Worm (Caenorhabditis elegans) whole organism, early embryonic: ENCODE data around the gene F21D5.6.

Experiments used
- B0310.2 ChIP-seq: sonication (generic microtip); optimal IDR thresholded peaks from 2 replicates; lab custom pipeline; 2016; ENCODE audit warnings: mild to moderate bottlenecking, missing genetic modification characterization, missing compliant biosample characterization
- F13C5.2 ChIP-seq: sonication (generic microtip); optimal IDR thresholded peaks from 2 replicates; lab custom pipeline; 2017; ENCODE audit warnings: mild to moderate bottlenecking, missing genetic modification characterization, inconsistent platforms, missing compliant biosample characterization
- aly-1 ChIP-seq: sonication (generic microtip); optimal IDR thresholded peaks from 2 replicates; lab custom pipeline; 2016; ENCODE audit warnings: missing genetic modification characterization, missing compliant biosample characterization
- ama-1 ChIP-seq: fragments of 150-350 bp; optimal IDR thresholded peaks from 2 replicates; lab custom pipeline; 2014
- ceh-13 ChIP-seq: fragments of 200-800 bp; sonication (Bioruptor generic); optimal IDR thresholded peaks from 2 replicates; lab custom pipeline; 2018; ENCODE audit warnings: mild to moderate bottlenecking, missing genetic modification characterization, missing compliant biosample characterization
- ceh-36 ChIP-seq: sonication (generic microtip); optimal IDR thresholded peaks from 2 replicates; lab custom pipeline; 2016; ENCODE audit warnings: missing genetic modification characterization, inconsistent platforms, missing compliant biosample characterization
- ets-7 ChIP-seq: sonication (generic microtip); optimal IDR thresholded peaks from 2 replicates; lab custom pipeline; 2016; ENCODE audit warnings: missing genotype, missing genetic modification characterization, missing compliant biosample characterization
- flt-1 ChIP-seq: fragments of 200-800 bp; sonication (Bioruptor generic); IDR thresholded peaks from 2 replicates; pipeline ENCODE4 v1.3.6; 2022; ENCODE audit warnings: missing genetic modification characterization, missing compliant biosample characterization
- hmbx-1 ChIP-seq: sonication (generic microtip); optimal IDR thresholded peaks from 2 replicates; lab custom pipeline; 2016; ENCODE audit warnings: mild to moderate bottlenecking, missing genetic modification characterization, missing compliant biosample characterization
- hmg-4 ChIP-seq: fragments of 200-800 bp; sonication (Bioruptor generic); optimal IDR thresholded peaks from 2 replicates; lab custom pipeline; 2018; ENCODE audit warnings: mild to moderate bottlenecking, missing genetic modification characterization, missing compliant biosample characterization
- hnd-1 ChIP-seq: sonication (generic microtip); optimal IDR thresholded peaks from 2 replicates; lab custom pipeline; 2016; ENCODE audit warnings: missing genetic modification characterization, missing compliant biosample characterization
- pes-1 ChIP-seq: fragments of 200-800 bp; sonication (Bioruptor generic); IDR thresholded peaks from 2 replicates; pipeline ENCODE4 v1.3.6; 2022; ENCODE audit warnings: missing genetic modification reagents, missing genetic modification characterization, missing compliant biosample characterization
- scrt-1 ChIP-seq: fragments of 200-800 bp; sonication (Bioruptor generic); IDR thresholded peaks from 2 replicates; pipeline ENCODE4 v1.3.6; 2022; ENCODE audit warnings: missing genetic modification characterization, missing compliant biosample characterization
- sea-1 ChIP-seq: fragments of 200-800 bp; sonication (Bioruptor generic); conservative IDR thresholded peaks from 2 replicates; pipeline ENCODE4 v1.3.6; 2022; ENCODE audit warnings: missing genetic modification characterization, missing compliant biosample characterization
- tbx-11 ChIP-seq: fragments of 200-800 bp; sonication (Bioruptor generic); IDR thresholded peaks from 2 replicates; pipeline ENCODE4 v1.3.6; 2022; ENCODE audit warnings: missing genetic modification characterization, missing compliant biosample characterization
- tbx-37 ChIP-seq: fragments of 200-800 bp; sonication (Bioruptor generic); conservative IDR thresholded peaks from 2 replicates; pipeline ENCODE4 v1.3.6; 2022; ENCODE audit warnings: missing genetic modification reagents, missing genetic modification characterization, missing compliant biosample characterization
- tra-4 ChIP-seq: sonication (generic microtip); optimal IDR thresholded peaks from 2 replicates; lab custom pipeline; 2017; ENCODE audit warnings: missing genetic modification characterization, missing compliant biosample characterization

The F21D5.6 gene

DNA sequence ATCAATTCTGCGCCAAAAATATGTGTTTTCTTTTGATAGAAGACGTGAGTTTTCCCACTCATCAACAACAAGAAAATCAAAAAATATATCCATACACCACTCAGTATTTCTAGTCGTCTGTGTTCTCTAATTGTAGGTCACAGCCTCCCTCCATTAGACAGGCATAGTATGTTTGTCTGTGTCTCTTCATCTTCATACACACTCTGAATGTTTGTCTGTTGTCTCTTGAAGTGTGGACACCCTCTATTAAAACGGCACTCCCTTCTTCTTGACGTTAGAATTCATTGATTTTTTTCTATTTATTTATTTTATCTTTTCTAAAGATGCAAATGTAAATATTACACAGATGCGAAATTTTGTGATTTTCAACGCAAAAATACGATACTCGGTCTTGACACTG lies 3.8 kb downstream of the F21D5.6 start:
- TF ChIP-seq B0310.2 (tag; lab: Kevin White, UChicago) (no peak), tbx-37 (GFP tag; lab: Robert Waterston, UW) (no peak), ets-7 (no peak), tra-4 (tag; lab: Kevin White, UChicago) (no peak), hnd-1 (no peak), hmg-4 (GFP tag; lab: Kevin White, UChicago) (no peak), scrt-1 (no peak), ceh-13 (no peak)

DNA sequence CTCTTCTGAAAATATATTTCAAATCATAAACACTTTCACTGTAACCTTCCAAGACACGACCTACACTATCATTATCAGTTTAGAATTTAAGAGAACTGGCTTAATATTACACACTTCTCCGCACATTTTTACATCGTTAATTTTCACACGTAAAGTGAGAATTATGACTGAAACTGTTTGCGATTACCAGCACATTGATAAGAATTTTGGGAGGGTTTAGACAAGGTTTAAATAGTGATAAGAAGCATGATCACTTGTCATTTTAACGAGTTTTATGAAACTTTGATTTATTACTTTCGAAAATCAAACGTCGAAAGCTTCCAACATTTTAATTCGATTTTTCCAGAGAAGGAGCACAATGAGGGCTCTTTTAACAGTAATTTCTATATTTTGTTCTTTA lies 10.7 kb downstream of the F21D5.6 start, which contains the start of gene F21D5.3:
Gene F21D5.3 (plus strand): TSS at position 347 of the 400 bp plus-strand sequence.
- TF ChIP-seq pes-1 (GFP tag; lab: Robert Waterston, UW) (no peak), flt-1 (no peak), ceh-36 (tag; lab: Kevin White, UChicago) (no peak), sea-1 (GFP tag; lab: Robert Waterston, UW) (no peak), aly-1 (tag; lab: Kevin White, UChicago) (no peak), ama-1 (lab: Kevin White, UChicago) (no peak), tbx-11 (GFP tag; lab: Robert Waterston, UW) (no peak), hmbx-1 (tag; lab: Kevin White, UChicago) (no peak), scrt-1 (no peak), ceh-13 (no peak), ets-7 (no peak), hmg-4 (GFP tag; lab: Kevin White, UChicago) (no peak), tra-4 (tag; lab: Kevin White, UChicago) (no peak), B0310.2 (tag; lab: Kevin White, UChicago) (no peak), tbx-37 (GFP tag; lab: Robert Waterston, UW) (no peak), F13C5.2 (no peak), hnd-1 (no peak)

DNA sequence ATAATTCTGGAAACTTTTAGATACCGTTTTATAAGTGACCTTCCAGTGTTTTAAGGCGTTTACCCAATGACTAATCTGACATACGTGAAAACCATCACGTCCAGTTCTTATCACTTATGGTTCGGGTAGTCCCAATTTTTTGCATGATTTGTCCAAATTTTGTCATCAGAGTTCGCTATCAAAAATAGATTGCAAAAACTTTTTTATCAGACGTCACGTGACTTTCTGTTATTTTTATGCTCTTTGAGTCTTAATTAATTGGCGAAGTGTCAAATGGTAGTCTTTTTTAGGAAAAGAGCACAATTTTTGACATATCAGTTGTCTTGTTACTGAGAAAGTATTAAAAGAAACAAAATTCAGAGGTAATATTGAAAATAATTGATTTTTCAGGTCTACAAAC lies 11.6 kb downstream of the F21D5.6 start:
- TF ChIP-seq flt-1 (no peak), ama-1 (lab: Kevin White, UChicago) (no peak), aly-1 (tag; lab: Kevin White, UChicago) (no peak), tra-4 (tag; lab: Kevin White, UChicago) (no peak), tbx-11 (GFP tag; lab: Robert Waterston, UW) (no peak), pes-1 (GFP tag; lab: Robert Waterston, UW) (no peak), hmg-4 (GFP tag; lab: Kevin White, UChicago) (no peak), ceh-36 (tag; lab: Kevin White, UChicago) (no peak), B0310.2 (tag; lab: Kevin White, UChicago) (no peak), sea-1 (GFP tag; lab: Robert Waterston, UW) (no peak), tbx-37 (GFP tag; lab: Robert Waterston, UW) (no peak), hmbx-1 (tag; lab: Kevin White, UChicago) (no peak), F13C5.2 (no peak), ceh-13 (no peak), ets-7 (no peak), scrt-1 (no peak)

DNA sequence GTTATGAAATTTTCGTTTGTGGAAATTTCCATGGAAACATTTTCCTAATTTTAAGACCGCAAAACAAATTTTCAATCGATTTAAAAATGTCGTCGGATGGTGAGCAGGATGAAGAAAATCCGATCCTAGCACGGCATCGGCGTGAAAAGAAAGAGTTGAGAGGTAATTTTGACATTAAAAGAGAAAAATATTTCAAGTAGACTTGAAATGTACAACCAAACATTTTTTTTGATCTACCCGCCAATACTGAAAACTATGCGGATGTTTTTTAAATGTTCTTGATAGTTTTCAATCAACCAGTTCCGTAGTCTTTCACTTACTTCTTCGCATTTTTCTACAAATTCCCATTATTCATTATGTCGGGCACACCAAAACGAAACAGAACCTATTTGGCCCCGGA lies 13.1 kb downstream of the F21D5.6 start, which contains the start of gene otub-3:
Gene otub-3 (plus strand): TSS at position 56 of the 400 bp plus-strand sequence.
- TF ChIP-seq aly-1 (tag; lab: Kevin White, UChicago) (no peak), hmbx-1 (tag; lab: Kevin White, UChicago) (no peak), ama-1 (lab: Kevin White, UChicago) (no peak), sea-1 (GFP tag; lab: Robert Waterston, UW) (no peak), scrt-1 (no peak), ceh-13 (no peak), ets-7 (no peak), tbx-37 (GFP tag; lab: Robert Waterston, UW) (no peak), tra-4 (tag; lab: Kevin White, UChicago) (no peak), pes-1 (GFP tag; lab: Robert Waterston, UW) (no peak), flt-1 (no peak), F13C5.2 (no peak), B0310.2 (tag; lab: Kevin White, UChicago) (no peak), hmg-4 (GFP tag; lab: Kevin White, UChicago) (no peak), ceh-36 (tag; lab: Kevin White, UChicago) (no peak), hnd-1 (no peak), tbx-11 (GFP tag; lab: Robert Waterston, UW) (no peak)

DNA sequence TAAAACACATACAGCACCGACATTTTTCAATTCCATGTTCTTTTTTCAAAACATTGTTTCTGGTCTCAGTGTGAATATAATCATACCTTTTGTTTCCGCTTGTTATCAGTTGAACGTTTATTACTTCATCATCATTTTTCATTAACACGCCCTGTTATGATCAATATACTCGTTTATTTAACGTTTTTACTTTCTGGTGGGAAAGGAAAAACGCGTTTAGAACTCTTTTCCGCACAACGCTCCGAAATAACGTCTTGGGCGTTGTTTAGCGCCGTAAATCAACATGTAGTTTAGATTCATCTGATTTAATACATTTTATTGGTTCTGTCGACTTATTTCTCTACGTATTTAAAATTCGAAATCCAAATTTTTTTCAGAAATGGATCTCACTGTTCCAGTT lies 15.8 kb downstream of the F21D5.6 start, which contains the start of gene pgm-3:
Gene pgm-3 (plus strand): TSS at position 378 of the 400 bp plus-strand sequence.
- TF ChIP-seq ceh-13, result no peak
- no peak for TF ChIP-seq hmbx-1 (tag; lab: Kevin White, UChicago)

DNA sequence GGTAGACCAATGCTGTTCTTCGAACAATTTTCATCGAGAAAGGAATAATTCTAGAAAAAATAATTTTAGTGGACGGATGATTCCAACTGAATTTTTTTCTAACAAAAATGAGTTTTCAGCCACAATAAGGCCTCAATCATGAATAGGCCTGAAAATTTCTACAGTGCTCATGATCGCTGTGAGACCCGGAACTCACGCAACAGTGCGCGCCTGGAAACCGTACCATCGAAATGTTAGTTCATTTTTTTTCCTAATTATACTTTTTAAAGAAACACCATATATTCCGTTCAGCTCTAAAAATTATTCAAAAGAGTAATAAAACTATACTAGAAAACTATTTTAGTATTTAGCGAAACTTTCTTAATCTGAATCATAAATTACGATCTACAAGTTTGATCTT lies 16.3 kb downstream of the F21D5.6 start:
- TF ChIP-seq flt-1 (no peak), ceh-13 (no peak), B0310.2 (tag; lab: Kevin White, UChicago) (no peak), sea-1 (GFP tag; lab: Robert Waterston, UW) (no peak), tbx-11 (GFP tag; lab: Robert Waterston, UW) (no peak), ceh-36 (tag; lab: Kevin White, UChicago) (no peak), F13C5.2 (no peak), ama-1 (lab: Kevin White, UChicago) (no peak), tbx-37 (GFP tag; lab: Robert Waterston, UW) (no peak), aly-1 (tag; lab: Kevin White, UChicago) (no peak), hmg-4 (GFP tag; lab: Kevin White, UChicago) (no peak), tra-4 (tag; lab: Kevin White, UChicago) (no peak)

DNA sequence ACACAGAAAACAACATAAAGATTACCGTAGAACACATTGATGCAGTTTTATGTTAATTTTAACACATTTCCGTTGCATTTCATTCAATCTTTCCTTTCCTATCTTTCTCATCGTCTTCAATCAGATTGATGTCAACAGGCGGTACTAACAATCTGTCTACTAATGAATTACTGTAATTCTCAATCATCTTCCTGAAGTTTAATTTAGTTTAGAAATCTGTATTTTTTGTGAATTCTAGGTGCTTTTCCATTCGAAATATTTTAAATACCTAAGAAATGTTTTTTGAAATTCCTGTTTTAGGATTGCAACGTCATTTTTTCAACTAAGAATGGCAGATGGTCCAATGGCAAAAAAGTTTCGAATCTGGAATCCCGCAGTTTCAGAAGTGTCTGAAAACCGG lies 17.5 kb downstream of the F21D5.6 start, which contains the start of gene F21D5.9:
Gene F21D5.9 (plus strand): TSS at position 301 of the 400 bp plus-strand sequence.
- TF ChIP-seq ceh-13 (no peak), aly-1 (tag; lab: Kevin White, UChicago) (no peak), ama-1 (lab: Kevin White, UChicago) (no peak), pes-1 (GFP tag; lab: Robert Waterston, UW) (no peak), hmg-4 (GFP tag; lab: Kevin White, UChicago) (no peak), tra-4 (tag; lab: Kevin White, UChicago) (no peak)
